Worm (Caenorhabditis elegans): Measurements from ENCODE around the gene sru-6.

DNA sequence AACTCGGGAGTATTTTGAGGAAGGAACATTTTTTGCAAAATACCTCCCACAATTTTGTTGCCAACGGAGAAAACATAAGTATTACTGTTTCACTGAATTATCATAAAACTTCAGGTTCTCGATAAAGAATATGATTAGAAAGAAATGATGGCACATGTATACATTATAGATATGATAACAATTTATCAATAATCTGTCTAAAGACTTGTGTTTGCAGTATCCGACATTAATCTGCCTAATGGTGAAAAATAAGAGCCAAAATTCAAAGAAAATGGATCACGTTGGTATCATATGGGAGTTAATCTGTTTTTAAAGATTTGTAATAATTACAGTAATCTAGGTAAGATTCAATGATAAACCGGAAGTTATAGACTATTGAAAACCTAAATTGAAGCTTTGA is 30.2 kb downstream of the sru-6 start:
- TF ChIP-seq zim-3 (tag; optimal IDR thresholded peaks at IDR 0.05) (no peak), ztf-18 (tag; optimal IDR thresholded peaks at IDR 0.05) (no peak), pha-4 (tag; optimal IDR thresholded peaks at IDR 0.05) (no peak), chd-7 (tag; optimal IDR thresholded peaks at IDR 0.05) (no peak), ztf-26 (tag; optimal IDR thresholded peaks at IDR 0.05) (no peak), nfya-2 (GFP tag; IDR thresholded peaks at IDR 0.05) (no peak), unc-62 (GFP tag; optimal IDR thresholded peaks at IDR 0.05) (no peak), F57C9.4 (tag; optimal IDR thresholded peaks at IDR 0.05) (no peak), egl-44 (GFP tag; IDR thresholded peaks at IDR 0.05) (no peak), T26A5.8 (tag; optimal IDR thresholded peaks at IDR 0.05) (no peak), madf-8 (GFP tag; conservative IDR thresholded peaks at IDR 0.05) (no peak)

Measured in whole organism, young adult.